Fruit fly (Drosophila melanogaster): ENCODE data around the gene CG42327.
A peak's percentile ranks its signal among the peaks of the same experiment; 100 is the strongest.

The CG42327 gene

dm6 chr3R:11649449-11649848 lies 6.5 kb upstream of the CG42327 start (continued):
- peak; percentile 97 for TF ChIP-seq CG2678 (tag; optimal IDR thresholded peaks at IDR 0.05)
- TF ChIP-seq slou (GFP tag; optimal IDR thresholded peaks at IDR 0.05) = peak; percentile 93
- peak; percentile 71 for TF ChIP-seq fd64A (GFP tag; optimal IDR thresholded peaks at IDR 0.05)
- TF ChIP-seq CG6813 (GFP tag; optimal IDR thresholded peaks at IDR 0.05) = peak; percentile 93
- no peak for TF ChIP-seq zf30C (GFP tag; optimal IDR thresholded peaks at IDR 0.05)
- peak; percentile 95 for TF ChIP-seq CG12104 (GFP tag; optimal IDR thresholded peaks at IDR 0.05)
- TF ChIP-seq wor (GFP tag; IDR thresholded peaks at IDR 0.05) = peak; percentile 91
- TF ChIP-seq Doc2 (GFP tag; IDR thresholded peaks at IDR 0.05) = peak; percentile 86
- TF ChIP-seq pnt (GFP tag; optimal IDR thresholded peaks at IDR 0.05) = peak; percentile 96
- TF ChIP-seq br (optimal IDR thresholded peaks at IDR 0.05) = no peak
- TF ChIP-seq stc (GFP tag; IDR thresholded peaks at IDR 0.05) = peak; percentile 97
- peak; percentile 97 for TF ChIP-seq CG34422 (GFP tag; IDR thresholded peaks at IDR 0.05)
- TF ChIP-seq CTCF (GFP tag; optimal IDR thresholded peaks at IDR 0.05) = peak; percentile 39
- TF ChIP-seq CG16779 (GFP tag; IDR thresholded peaks at IDR 0.05) = peak; percentile 98
- peak; percentile 87 for TF ChIP-seq CG11723 (GFP tag; optimal IDR thresholded peaks at IDR 0.05)
- TF ChIP-seq kah (GFP tag; optimal IDR thresholded peaks at IDR 0.05) = peak; percentile 74
- peak; percentile 93 for TF ChIP-seq CG31224 (GFP tag; IDR thresholded peaks at IDR 0.05)
- TF ChIP-seq Oaz (GFP tag; IDR thresholded peaks at IDR 0.05) = peak; percentile 97
- peak; percentile 93 for TF ChIP-seq CG34376 (GFP tag; optimal IDR thresholded peaks at IDR 0.05)
- peak; percentile 84 for TF ChIP-seq wek (GFP tag; optimal IDR thresholded peaks at IDR 0.05)
- peak; percentile 93 for TF ChIP-seq klu (GFP tag; IDR thresholded peaks at IDR 0.05)
- peak; percentile 95 for TF ChIP-seq ERR (GFP tag; optimal IDR thresholded peaks at IDR 0.05)
- peak; percentile 94 for TF ChIP-seq Max (GFP tag; optimal IDR thresholded peaks at IDR 0.05)
- no peak for TF ChIP-seq amos (GFP tag; IDR thresholded peaks at IDR 0.05; ENCODE audit: partially characterized antibody)
- peak; percentile 97 for TF ChIP-seq Fer3 (tag; optimal IDR thresholded peaks at IDR 0.05)
- TF ChIP-seq CG2875 (GFP tag; optimal IDR thresholded peaks at IDR 0.05) = peak; percentile 82
- peak; percentile 98 for TF ChIP-seq B-H2 (GFP tag; optimal IDR thresholded peaks at IDR 0.05)
- TF ChIP-seq chinmo (GFP tag; IDR thresholded peaks at IDR 0.05; ENCODE audit: partially characterized antibody) = peak; percentile 54; the same call in 1 of the 4 replicates
- TF ChIP-seq pita (GFP tag; optimal IDR thresholded peaks at IDR 0.05) = no peak
- peak; percentile 94 for TF ChIP-seq slp2 (GFP tag; optimal IDR thresholded peaks at IDR 0.05)
- TF ChIP-seq nerfin-1 (tag; optimal IDR thresholded peaks at IDR 0.05) = peak; percentile 81
- peak; percentile 95 for TF ChIP-seq CG9215 (GFP tag; IDR thresholded peaks at IDR 0.05)
- TF ChIP-seq HmgD (GFP tag; optimal IDR thresholded peaks at IDR 0.05) = peak; percentile 91
- TF ChIP-seq C15 (GFP tag; IDR thresholded peaks at IDR 0.05) = peak; percentile 93
- TF ChIP-seq H15 (GFP tag; IDR thresholded peaks at IDR 0.05) = peak; percentile 96
- TF ChIP-seq CG18599 (GFP tag; optimal IDR thresholded peaks at IDR 0.05) = peak; percentile 95
- TF ChIP-seq cato (GFP tag; optimal IDR thresholded peaks at IDR 0.05; ENCODE audit: borderline replicate concordance) = peak; percentile 85
- peak; percentile 95 for TF ChIP-seq CG11398 (GFP tag; optimal IDR thresholded peaks at IDR 0.05)
- peak; percentile 97 for TF ChIP-seq Taf1 (GFP tag; IDR thresholded peaks at IDR 0.05)
- TF ChIP-seq ap (GFP tag; IDR thresholded peaks at IDR 0.05) = peak; percentile 96
- peak; percentile 78 for TF ChIP-seq exex (tag; optimal IDR thresholded peaks at IDR 0.05)
- peak; percentile 46; the same call in 1 of the 2 replicates for TF ChIP-seq Dref (GFP tag; IDR thresholded peaks at IDR 0.05)
- peak; percentile 95 for TF ChIP-seq Oli (tag; optimal IDR thresholded peaks at IDR 0.05)
- TF ChIP-seq CG5245 (GFP tag; optimal IDR thresholded peaks at IDR 0.05) = peak; percentile 96
- peak; percentile 95 to 98 for TF ChIP-seq Pdp1 (GFP tag; optimal IDR thresholded peaks at IDR 0.05)
- TF ChIP-seq twi (tag; optimal IDR thresholded peaks at IDR 0.05) = peak; percentile 82
- peak; percentile 94 for TF ChIP-seq CG31388 (GFP tag; optimal IDR thresholded peaks at IDR 0.05)
- peak; percentile 82 for TF ChIP-seq croc (GFP tag; conservative IDR thresholded peaks at IDR 0.05)
- TF ChIP-seq CG15601 (tag; optimal IDR thresholded peaks at IDR 0.05) = peak; percentile 63
- no peak for TF ChIP-seq CG1832 (GFP tag; optimal IDR thresholded peaks at IDR 0.05)
- TF ChIP-seq gsb-n (tag; optimal IDR thresholded peaks at IDR 0.05) = peak; percentile 73
- TF ChIP-seq CG17359 (tag; optimal IDR thresholded peaks at IDR 0.05) = peak; percentile 96
